Worm (Caenorhabditis elegans): ENCODE measurements around the gene B0273.1.

- TF ChIP-seq T22C8.4 (GFP tag; IDR thresholded peaks at IDR 0.05) (no peak), flt-1 (GFP tag; IDR thresholded peaks at IDR 0.05) (no peak)
Observed at ce11 chrIV:5526711-5527383, 33.1 kb downstream of the B0273.1 start.
